Fruit fly (Drosophila melanogaster): ENCODE measurements around the gene CG6845.

DNA sequence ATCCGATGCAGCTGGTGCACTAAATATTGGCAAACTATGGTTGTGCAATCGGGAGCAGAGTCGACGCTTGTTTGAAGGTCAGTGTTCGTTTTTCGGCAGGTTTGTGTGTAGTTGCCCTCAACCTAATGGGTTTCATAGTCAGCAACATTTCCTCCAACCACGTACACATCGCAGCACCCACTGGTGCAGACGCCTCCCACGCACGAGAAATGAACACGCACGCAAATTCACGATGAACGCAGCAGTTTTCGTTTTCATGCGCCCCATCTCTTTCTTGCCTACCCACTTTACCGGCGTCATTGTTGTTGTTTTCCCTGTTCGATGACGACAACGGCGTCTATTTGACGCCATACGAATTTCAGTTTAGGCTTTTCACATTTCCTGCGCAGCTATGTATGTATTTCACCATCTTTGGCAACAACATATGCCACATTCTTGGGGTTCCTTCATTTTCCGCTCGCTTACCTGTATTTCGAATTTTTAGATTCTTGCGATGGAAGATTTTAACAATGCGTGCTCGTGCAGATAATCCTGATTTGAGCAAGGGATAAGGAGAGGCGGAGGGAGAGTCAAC is 8.6 kb upstream of the CG6845 start:
- TF ChIP-seq woc (GFP tag; optimal IDR thresholded peaks at IDR 0.05) (no peak), CG9705 (GFP tag; optimal IDR thresholded peaks at IDR 0.05) (no peak), Hr78 (GFP tag; optimal IDR thresholded peaks at IDR 0.05) (no peak), psq (GFP tag; optimal IDR thresholded peaks at IDR 0.05) (no peak), h (GFP tag; optimal IDR thresholded peaks at IDR 0.05) (no peak), usp (GFP tag; optimal IDR thresholded peaks at IDR 0.05) (no peak), ey (GFP tag; optimal IDR thresholded peaks at IDR 0.05) (no peak), Hnf4 (GFP tag; optimal IDR thresholded peaks at IDR 0.05) (no peak), jim (GFP tag; optimal IDR thresholded peaks at IDR 0.05) (no peak), br (GFP tag; optimal IDR thresholded peaks at IDR 0.05) (no peak), GATAd (GFP tag; optimal IDR thresholded peaks at IDR 0.05) (no peak)

All from whole organism, wandering third instar larva.